Fruit fly (Drosophila melanogaster) whole organism, embryonic: ENCODE data around the gene CG5973.

Experiments
- Adf1 ChIP-seq: fragments of 200-800 bp; sonication (Bioruptor generic); IDR thresholded peaks from 2 replicates; pipeline ENCODE4 v1.3.6; 2022; ENCODE audit warnings: missing biosample characterization, missing genetic modification characterization
- Bteb2 ChIP-seq: fragments of 200-800 bp; sonication (Bioruptor generic); optimal IDR thresholded peaks from 2 replicates; lab custom pipeline; 2016; ENCODE audit warnings: missing biosample characterization, missing genetic modification characterization
- CG10147 ChIP-seq: fragments of 200-800 bp; sonication (Bioruptor generic); optimal IDR thresholded peaks from 2 replicates; lab custom pipeline; 2019; ENCODE audit warnings: missing biosample characterization, mild to moderate bottlenecking, missing genetic modification characterization, moderate library complexity
- CG10209 ChIP-seq: fragments of 200-800 bp; sonication (Bioruptor generic); optimal IDR thresholded peaks from 3 replicates; lab custom pipeline; 2017; ENCODE audit warnings: missing biosample characterization, mild to moderate bottlenecking, missing genetic modification characterization, missing genetic modification reagents
- CG10321 ChIP-seq: fragments of 200-800 bp; sonication (Bioruptor generic); IDR thresholded peaks from 2 replicates; pipeline ENCODE4 v1.3.6; 2022; ENCODE audit warnings: missing biosample characterization, missing genetic modification characterization
- CG10959 ChIP-seq: fragments of 200-800 bp; sonication (Bioruptor generic); IDR thresholded peaks from 2 replicates; pipeline ENCODE4 v1.3.6; 2022; ENCODE audit warnings: missing biosample characterization, missing genetic modification characterization
- CG11695 ChIP-seq: fragments of 200-800 bp; sonication (Bioruptor generic); IDR thresholded peaks from 3 replicates; pipeline ENCODE4 v1.3.6; 2022; ENCODE audit warnings: missing biosample characterization, missing genetic modification characterization
- CG13424 ChIP-seq: fragments of 200-800 bp; sonication (Bioruptor generic); optimal IDR thresholded peaks from 2 replicates; lab custom pipeline; 2019; ENCODE audit warnings: missing biosample characterization, mild to moderate bottlenecking, missing genetic modification characterization, moderate library complexity
- CG15269 ChIP-seq: fragments of 200-800 bp; sonication (Bioruptor generic); optimal IDR thresholded peaks from 2 replicates; lab custom pipeline; 2018; ENCODE audit warnings: missing biosample characterization, mild to moderate bottlenecking, missing genetic modification characterization, moderate library complexity
- CG1603 ChIP-seq: fragments of 200-800 bp; sonication (Bioruptor generic); optimal IDR thresholded peaks from 2 replicates; lab custom pipeline; 2019; ENCODE audit warnings: missing biosample characterization, mild to moderate bottlenecking, missing genetic modification characterization, moderate library complexity
- CG1647 ChIP-seq: fragments of 200-800 bp; sonication (Bioruptor generic); optimal IDR thresholded peaks from 3 replicates; lab custom pipeline; 2016; ENCODE audit warnings: missing biosample characterization, missing genetic modification characterization
- CG18011 ChIP-seq: fragments of 200-800 bp; sonication (Bioruptor generic); optimal IDR thresholded peaks from 2 replicates; lab custom pipeline; 2017; ENCODE audit warnings: missing biosample characterization, missing genetic modification characterization, mild to moderate bottlenecking, moderate library complexity, missing genotype
- CG2120 ChIP-seq: fragments of 200-800 bp; sonication (Bioruptor generic); optimal IDR thresholded peaks from 3 replicates; lab custom pipeline; 2016; ENCODE audit warnings: missing biosample characterization, missing genetic modification characterization
- CG31365 ChIP-seq: fragments of 200-800 bp; sonication (Bioruptor generic); optimal IDR thresholded peaks from 2 replicates; lab custom pipeline; 2018; ENCODE audit warnings: missing biosample characterization, mild to moderate bottlenecking, missing genetic modification characterization
- CG31441 ChIP-seq: fragments of 200-800 bp; sonication (Bioruptor generic); IDR thresholded peaks from 2 replicates; pipeline ENCODE4 v1.3.6; 2022; ENCODE audit warnings: missing biosample characterization, missing genetic modification characterization
- CG6654 ChIP-seq: fragments of 200-800 bp; sonication (Bioruptor generic); optimal IDR thresholded peaks from 2 replicates; lab custom pipeline; 2017; ENCODE audit warnings: missing biosample characterization, mild to moderate bottlenecking, missing genetic modification characterization
- CG6683 ChIP-seq: fragments of 200-800 bp; sonication (Bioruptor generic); optimal IDR thresholded peaks from 2 replicates; lab custom pipeline; 2017; ENCODE audit warnings: missing biosample characterization, mild to moderate bottlenecking, missing genetic modification characterization, missing genetic modification reagents
- CG6854 ChIP-seq: fragments of 200-800 bp; sonication (Bioruptor generic); optimal IDR thresholded peaks from 3 replicates; lab custom pipeline; 2017; ENCODE audit warnings: missing biosample characterization, mild to moderate bottlenecking, missing genetic modification characterization
- CG8944 ChIP-seq: fragments of 200-800 bp; sonication (Bioruptor generic); optimal IDR thresholded peaks from 3 replicates; lab custom pipeline; 2016; ENCODE audit warnings: missing biosample characterization, missing genetic modification characterization
- CrebB ChIP-seq: fragments of 200-800 bp; sonication (Bioruptor generic); optimal IDR thresholded peaks from 3 replicates; lab custom pipeline; 2018; ENCODE audit warnings: missing biosample characterization, mild to moderate bottlenecking, missing genetic modification characterization
- Dek ChIP-seq: fragments of 200-800 bp; sonication (Bioruptor generic); optimal IDR thresholded peaks from 3 replicates; lab custom pipeline; 2019; ENCODE audit warnings: missing biosample characterization, mild to moderate bottlenecking, missing genetic modification characterization, moderate library complexity
- Eip74EF ChIP-seq, 2 experiments: fragments of 200-800 bp in 1 of 2; fragments of >200 bp in 1 of 2; sonication (Bioruptor generic) in 1 of 2; optimal IDR thresholded peaks; 2 replicates each; lab custom pipeline; 2017 to 2019; ENCODE audit warnings: missing biosample characterization in 2 of 2, missing genetic modification characterization in 2 of 2, mild to moderate bottlenecking in 1 of 2, moderate library complexity in 1 of 2
- H15 ChIP-seq: fragments of 200-800 bp; sonication (Bioruptor generic); IDR thresholded peaks from 3 replicates; pipeline ENCODE4 v1.3.6; 2022; ENCODE audit warnings: missing biosample characterization, missing genetic modification characterization
- Mad ChIP-seq: fragments of 200-800 bp; sonication (Bioruptor generic); optimal IDR thresholded peaks from 2 replicates; lab custom pipeline; 2016; ENCODE audit warnings: missing biosample characterization, missing genetic modification characterization
- Max ChIP-seq: fragments of 200-800 bp; sonication (Bioruptor generic); optimal IDR thresholded peaks from 2 replicates; lab custom pipeline; 2016; ENCODE audit warnings: missing biosample characterization, mild to moderate bottlenecking, missing genetic modification characterization
- Oli ChIP-seq: fragments of 200-800 bp; sonication (Bioruptor generic); optimal IDR thresholded peaks from 2 replicates; lab custom pipeline; 2018; ENCODE audit warnings: missing biosample characterization, mild to moderate bottlenecking, missing genetic modification characterization, moderate library complexity
- Six4 ChIP-seq: fragments of 200-800 bp; sonication (Bioruptor generic); optimal IDR thresholded peaks from 2 replicates; lab custom pipeline; 2016; ENCODE audit warnings: missing biosample characterization, missing genetic modification characterization
- Spps ChIP-seq: fragments of 200-800 bp; sonication (Bioruptor generic); optimal IDR thresholded peaks from 2 replicates; lab custom pipeline; 2018; ENCODE audit warnings: missing biosample characterization, mild to moderate bottlenecking, missing genetic modification characterization
- Usf ChIP-seq: fragments of 200-800 bp; sonication (Bioruptor generic); optimal IDR thresholded peaks from 2 replicates; lab custom pipeline; 2017; ENCODE audit warnings: missing genotype, missing biosample characterization, missing genetic modification characterization
- ash1 ChIP-seq: fragments of 200-800 bp; sonication (Bioruptor generic); optimal IDR thresholded peaks from 2 replicates; lab custom pipeline; 2018; ENCODE audit warnings: missing biosample characterization, mild to moderate bottlenecking, missing genetic modification characterization
- br ChIP-seq: fragments of >200 bp; optimal IDR thresholded peaks from 2 replicates; lab custom pipeline; 2017
- croc ChIP-seq: fragments of 200-800 bp; sonication (Bioruptor generic); conservative IDR thresholded peaks from 3 replicates; pipeline ENCODE4 v1.3.6; 2022; ENCODE audit warnings: missing biosample characterization, missing genetic modification characterization
- dmrt11E ChIP-seq: fragments of 200-800 bp; sonication (Bioruptor generic); optimal IDR thresholded peaks from 3 replicates; lab custom pipeline; 2018; ENCODE audit warnings: missing biosample characterization, mild to moderate bottlenecking, missing genetic modification characterization, moderate library complexity
- eve ChIP-seq, 2 experiments: fragments of >200 bp; optimal IDR thresholded peaks; 2 replicates each; lab custom pipeline; 2017; ENCODE audit warnings: missing biosample characterization in 2 of 2, missing genetic modification characterization in 2 of 2
- eyg ChIP-seq: fragments of 200-800 bp; sonication (Bioruptor generic); optimal IDR thresholded peaks from 3 replicates; lab custom pipeline; 2016; ENCODE audit warnings: missing biosample characterization, missing genetic modification characterization
- fd102C ChIP-seq: fragments of 200-800 bp; sonication (Bioruptor generic); optimal IDR thresholded peaks from 2 replicates; lab custom pipeline; 2018; ENCODE audit warnings: missing biosample characterization, mild to moderate bottlenecking, missing genetic modification characterization, moderate library complexity
- gsb ChIP-seq: fragments of 200-800 bp; sonication (Bioruptor generic); IDR thresholded peaks from 2 replicates; pipeline ENCODE4 v1.3.6; 2022; ENCODE audit warnings: missing biosample characterization, missing genetic modification characterization
- gt ChIP-seq: fragments of 200-800 bp; sonication (Bioruptor generic); IDR thresholded peaks from 2 replicates; pipeline ENCODE4 v1.3.6; 2022; ENCODE audit warnings: missing biosample characterization, missing genetic modification characterization
- knrl ChIP-seq: fragments of 200-800 bp; sonication (Bioruptor generic); IDR thresholded peaks from 3 replicates; pipeline ENCODE4 v1.3.6; 2022; ENCODE audit warnings: missing biosample characterization, missing genetic modification characterization; ENCODE audit not compliant: partially characterized antibody
- nerfin-2 ChIP-seq: fragments of 200-800 bp; sonication (Bioruptor generic); IDR thresholded peaks from 2 replicates; pipeline ENCODE4 v1.3.6; 2022; ENCODE audit warnings: missing biosample characterization, missing genetic modification characterization; ENCODE audit not compliant: partially characterized antibody
- prd ChIP-seq, 3 experiments: fragments of >200 bp in 2 of 3; fragments of 200-800 bp in 1 of 3; sonication (Bioruptor generic) in 1 of 3; optimal IDR thresholded peaks in 2 of 3; IDR thresholded peaks in 1 of 3; 2 replicates in 2 of 3; 3 replicates in 1 of 3; pipeline versions ENCODE4 v1.3.6 to Lab custom; 2017 to 2022; ENCODE audit warnings: missing biosample characterization in 1 of 3, missing genetic modification characterization in 1 of 3
- pros ChIP-seq: fragments of 200-800 bp; sonication (Bioruptor generic); optimal IDR thresholded peaks from 3 replicates; lab custom pipeline; 2019; ENCODE audit warnings: missing biosample characterization, mild to moderate bottlenecking, missing genetic modification characterization, moderate library complexity
- pzg ChIP-seq: fragments of 200-800 bp; sonication (Bioruptor generic); optimal IDR thresholded peaks from 3 replicates; lab custom pipeline; 2018; ENCODE audit warnings: missing biosample characterization, mild to moderate bottlenecking, missing genetic modification characterization, moderate library complexity
- rib ChIP-seq: fragments of 200-800 bp; sonication (Bioruptor generic); IDR thresholded peaks from 2 replicates; pipeline ENCODE4 v1.3.6; 2022; ENCODE audit warnings: missing biosample characterization, missing genetic modification characterization
- stc ChIP-seq: fragments of 200-800 bp; sonication (Bioruptor generic); IDR thresholded peaks from 2 replicates; pipeline ENCODE4 v1.3.6; 2022; ENCODE audit warnings: missing biosample characterization, missing genetic modification characterization
- trh ChIP-seq: fragments of 200-800 bp; sonication (Bioruptor generic); optimal IDR thresholded peaks from 2 replicates; lab custom pipeline; 2016; ENCODE audit warnings: missing biosample characterization, missing genetic modification characterization
- tup ChIP-seq: fragments of 200-800 bp; sonication (Bioruptor generic); optimal IDR thresholded peaks from 2 replicates; lab custom pipeline; 2016; ENCODE audit warnings: missing biosample characterization, mild to moderate bottlenecking, missing genetic modification characterization, moderate library complexity
- zf30C ChIP-seq: fragments of 200-800 bp; sonication (Bioruptor generic); optimal IDR thresholded peaks from 3 replicates; lab custom pipeline; 2018; ENCODE audit warnings: missing biosample characterization, mild to moderate bottlenecking, missing genetic modification characterization

The CG5973 gene

dm6 chr2L:7494341-7495293 is 57.3 kb downstream of the CG5973 start (continued):
- TF ChIP-seq Bteb2 (GFP tag; lab: Kevin White, UChicago) (peak; percentile 21), CG31365 (no peak), Oli (peak; percentile 19), CG10959 (GFP tag; lab: Robert Waterston, UW) (peak; percentile 36; the same call in 1 of the 2 replicates), rib (GFP tag; lab: Robert Waterston, UW) (0 out of 2 replicates have a peak, but pooled peaks have one; percentile 55), CG6854 (GFP tag; lab: Kevin White, UChicago) (no peak), Max (GFP tag; lab: Kevin White, UChicago) (peak; percentile 4), nerfin-2 (GFP tag; lab: Robert Waterston, UW) (no peak), croc (no peak), Adf1 (GFP tag; lab: Robert Waterston, UW) (peak; percentile 32; the same call in 1 of the 2 replicates), Six4 (no peak), CG1647 (GFP tag; lab: Kevin White, UChicago) (no peak), ash1 (GFP tag; lab: Kevin White, UChicago) (no peak), stc (GFP tag; lab: Robert Waterston, UW) (no peak), Spps (no peak), Eip74EF (GFP tag; optimal IDR thresholded peaks at IDR 0.05; lab: Kevin White, UChicago) (no peak), Usf (GFP tag; lab: Kevin White, UChicago) (no peak), CrebB (tag; lab: Kevin White, UChicago) (peak; percentile 40), dmrt11E (peak; percentile 42), CG2120 (GFP tag; lab: Kevin White, UChicago) (peak; percentile 87), CG11695 (GFP tag; lab: Robert Waterston, UW) (peak; percentile 46; the same call in 1 of the 3 replicates), pros (GFP tag; lab: Kevin White, UChicago) (no peak), knrl (GFP tag; lab: Robert Waterston, UW) (no peak), CG6683 (GFP tag; lab: Kevin White, UChicago) (no peak), fd102C (GFP tag; lab: Kevin White, UChicago) (no peak), CG8944 (GFP tag; lab: Kevin White, UChicago) (peak; percentile 26), trh (GFP tag; lab: Kevin White, UChicago) (no peak), CG1603 (tag; lab: Kevin White, UChicago) (peak; percentile 27), CG10209 (GFP tag; lab: Kevin White, UChicago) (peak; percentile 48), CG13424 (tag; lab: Kevin White, UChicago) (peak; percentile 66), eyg (GFP tag; lab: Kevin White, UChicago) (no peak), eve (GFP tag; optimal IDR thresholded peaks at IDR 0.05; lab: Kevin White, UChicago) (peak in 1 of 2 experiments; percentile 55), H15 (GFP tag; lab: Robert Waterston, UW) (no peak), gsb (GFP tag; lab: Robert Waterston, UW) (no peak), Mad (GFP tag; lab: Kevin White, UChicago) (no peak), gt (GFP tag; lab: Robert Waterston, UW) (no peak), CG10321 (GFP tag; lab: Robert Waterston, UW) (no peak), br (no peak), pzg (GFP tag; lab: Kevin White, UChicago) (no peak), CG6654 (no peak), prd (optimal IDR thresholded peaks at IDR 0.05; lab: Kevin White, UChicago) (no peak), prd (GFP tag; IDR thresholded peaks at IDR 0.05; lab: Robert Waterston, UW) (no peak), CG15269 (tag; lab: Kevin White, UChicago) (peak; percentile 77), tup (GFP tag; lab: Kevin White, UChicago) (no peak), CG10147 (GFP tag; lab: Kevin White, UChicago) (peak; percentile 32), zf30C (GFP tag; lab: Kevin White, UChicago) (no peak), CG18011 (GFP tag; lab: Kevin White, UChicago) (no peak), Dek (tag; lab: Kevin White, UChicago) (peak; percentile 47), CG31441 (GFP tag; lab: Robert Waterston, UW) (0 out of 2 replicates have a peak, but pooled peaks have one; percentile 26)
